Fruit fly (Drosophila melanogaster): ENCODE data around the gene CG7886.
A peak's percentile ranks its signal among the peaks of the same experiment; 100 is the strongest.

DNA sequence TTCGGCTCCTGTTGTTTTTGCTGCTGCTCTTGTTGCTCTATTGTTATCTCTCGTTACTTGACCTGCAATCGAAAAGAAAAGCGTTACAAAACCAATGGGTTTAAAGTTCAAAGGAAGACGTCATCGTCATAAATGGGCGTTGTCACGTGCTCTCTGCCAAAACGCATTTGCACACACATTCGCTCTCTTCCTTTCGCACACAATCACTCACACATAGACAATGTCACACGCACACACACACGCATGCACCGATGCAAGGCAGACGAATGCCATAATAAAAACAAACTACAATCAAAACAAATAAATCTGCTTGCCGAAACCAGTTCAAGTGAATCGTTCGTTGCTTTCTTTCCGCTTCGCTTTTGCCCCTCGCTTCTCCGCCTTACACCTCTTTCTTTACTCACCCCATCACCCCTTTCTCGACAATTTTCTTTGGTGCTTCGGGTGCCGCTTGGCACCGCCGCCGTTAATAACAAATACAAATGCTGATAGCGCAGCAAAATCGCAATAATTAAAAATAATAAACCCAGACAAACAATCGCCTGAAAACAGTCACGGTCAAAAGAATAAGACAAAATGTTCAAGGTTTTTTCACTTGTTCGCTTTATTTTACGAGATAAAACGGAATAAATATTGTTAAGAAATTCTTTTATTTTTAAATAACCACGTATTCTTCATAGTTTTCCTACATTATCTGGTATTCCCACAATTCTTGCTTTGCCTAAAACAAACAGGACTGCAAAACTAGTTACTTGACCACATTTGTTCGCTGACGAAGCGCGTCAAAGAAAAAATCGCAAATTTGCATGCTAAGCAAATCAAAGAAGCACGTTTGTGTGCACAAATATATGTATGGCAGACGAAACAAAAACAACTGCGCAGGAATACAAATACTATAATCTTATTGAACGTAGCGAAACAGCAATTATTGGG is 7.2 kb upstream of the CG7886 start:
- TF ChIP-seq Gug (GFP tag; IDR thresholded peaks at IDR 0.05) = peak; percentile 76
- peak; percentile 86 for TF ChIP-seq OdsH (GFP tag; optimal IDR thresholded peaks at IDR 0.05)
- TF ChIP-seq CG34406 (GFP tag; optimal IDR thresholded peaks at IDR 0.05) = peak; percentile 83
- peak in 1 of 2 experiments; percentile 23 for TF ChIP-seq ss (GFP tag; optimal IDR thresholded peaks at IDR 0.05)
- peak; percentile 92 for TF ChIP-seq Met (GFP tag; optimal IDR thresholded peaks at IDR 0.05)
- peak; percentile 86 for TF ChIP-seq CG15336 (GFP tag; IDR thresholded peaks at IDR 0.05)

All from whole organism, prepupa.